Fruit fly (Drosophila melanogaster) whole organism, adult: ENCODE data around the gene CG42613.

Experiments used
- Clk ChIP-seq: fragments of 200-800 bp; sonication (Bioruptor generic); optimal IDR thresholded peaks from 2 replicates; lab custom pipeline; 2017; ENCODE audit warnings: missing biosample characterization, missing genetic modification characterization
- Crg-1 ChIP-seq: fragments of 200-800 bp; sonication (Bioruptor generic); optimal IDR thresholded peaks from 2 replicates; lab custom pipeline; 2016; ENCODE audit warnings: missing biosample characterization, missing genetic modification characterization
- Mnt ChIP-seq: fragments of 200-800 bp; sonication (Bioruptor generic); optimal IDR thresholded peaks from 2 replicates; lab custom pipeline; 2016; ENCODE audit warnings: missing biosample characterization, mild to moderate bottlenecking, missing genetic modification characterization

- TF ChIP-seq Clk (GFP tag; lab: Kevin White, UChicago): no peak
- TF ChIP-seq Mnt: no peak
- no peak for TF ChIP-seq Crg-1 (GFP tag; lab: Kevin White, UChicago)
Measured at dm6 chr3R:18964819-18965218, 35.8 kb downstream of the CG42613 start.
